Fruit fly (Drosophila melanogaster): ENCODE data around the gene Cht11.
A peak's percentile ranks its signal among the peaks of the same experiment; 100 is the strongest.

Cht11 gene

DNA sequence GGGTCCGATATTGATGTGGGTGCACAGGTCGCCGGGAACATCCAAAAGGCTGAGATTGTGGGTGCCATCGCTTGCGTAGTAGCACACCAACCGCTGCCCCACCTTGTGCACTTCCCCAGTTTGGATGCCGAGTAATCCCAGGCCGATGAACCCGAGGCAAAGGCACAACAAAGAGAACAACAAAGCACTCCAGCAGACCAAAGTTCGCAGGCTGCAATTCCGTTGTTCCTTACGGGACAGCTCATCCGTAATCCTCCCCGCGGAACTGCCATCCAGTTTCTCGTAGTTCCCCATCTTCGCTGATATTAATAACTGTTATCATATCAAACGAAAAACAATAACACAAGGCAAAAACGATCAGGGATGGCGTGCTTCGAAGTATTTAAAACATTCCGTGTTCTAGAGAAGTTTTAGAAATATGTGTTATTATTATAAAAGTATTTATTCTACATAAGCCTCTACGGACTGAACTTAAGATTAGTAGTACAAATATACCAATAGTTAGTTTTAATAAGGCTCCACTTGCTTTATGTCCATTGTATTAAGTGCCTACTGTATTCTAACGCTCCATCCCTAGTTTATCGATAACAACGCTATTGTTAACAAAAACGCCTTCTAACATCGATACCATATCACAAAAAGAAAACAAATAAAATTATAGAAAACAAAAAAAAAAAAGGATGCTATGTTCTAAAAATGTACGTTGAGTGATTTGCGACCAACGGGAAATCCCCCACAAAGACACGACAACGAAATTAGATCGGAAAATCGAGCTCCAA, at the start of gene Cht11, which contains the start of gene CG4558 (continued):
- TF ChIP-seq pan (optimal IDR thresholded peaks at IDR 0.05): no peak
- peak in 1 of 2 experiments; percentile 86 for TF ChIP-seq pan (GFP tag; optimal IDR thresholded peaks at IDR 0.05 in 1 of 2, IDR thresholded peaks at IDR 0.05 in 1 of 2)
- no peak for TF ChIP-seq z (GFP tag; IDR thresholded peaks at IDR 0.05)
- TF ChIP-seq CG7839 (tag; optimal IDR thresholded peaks at IDR 0.05): peak; percentile 87
- peak; percentile 77 for TF ChIP-seq CG3281 (GFP tag; optimal IDR thresholded peaks at IDR 0.05)
- peak; percentile 79 for TF ChIP-seq fd3F (GFP tag; optimal IDR thresholded peaks at IDR 0.05)
- no peak for TF ChIP-seq cad (GFP tag; optimal IDR thresholded peaks at IDR 0.05)
- peak; percentile 83 for TF ChIP-seq CG9817 (tag; optimal IDR thresholded peaks at IDR 0.05)
- peak; percentile 72 for TF ChIP-seq Gug (GFP tag; IDR thresholded peaks at IDR 0.05)
- TF ChIP-seq Six4 (GFP tag; optimal IDR thresholded peaks at IDR 0.05): peak; percentile 67
- peak; percentile 51; the same call in 1 of the 2 replicates for TF ChIP-seq gsb (GFP tag; IDR thresholded peaks at IDR 0.05)
- TF ChIP-seq Scr (GFP tag; IDR thresholded peaks at IDR 0.05; ENCODE audit: partially characterized antibody): peak; percentile 57
- TF ChIP-seq oc (tag; optimal IDR thresholded peaks at IDR 0.05): peak; percentile 57
- TF ChIP-seq MBD-R2 (GFP tag; IDR thresholded peaks at IDR 0.05): peak; percentile 89
- peak; percentile 79 for TF ChIP-seq stc (GFP tag; IDR thresholded peaks at IDR 0.05)
- TF ChIP-seq crc (GFP tag; optimal IDR thresholded peaks at IDR 0.05): peak; percentile 8
- TF ChIP-seq CG4854 (GFP tag; optimal IDR thresholded peaks at IDR 0.05): peak; percentile 62
- peak; percentile 70 for TF ChIP-seq BEAF-32 (GFP tag; optimal IDR thresholded peaks at IDR 0.05)
- peak; percentile 90 for TF ChIP-seq CG2120 (GFP tag; optimal IDR thresholded peaks at IDR 0.05)
- TF ChIP-seq CG2199 (GFP tag; IDR thresholded peaks at IDR 0.05): 0 out of 3 replicates have a peak, but pooled peaks have one; percentile 45
- TF ChIP-seq ci (GFP tag; IDR thresholded peaks at IDR 0.05): peak; percentile 83
- TF ChIP-seq CG10979 (tag; optimal IDR thresholded peaks at IDR 0.05): peak; percentile 77
- no peak for TF ChIP-seq yki (optimal IDR thresholded peaks at IDR 0.05)
- peak; percentile 64 for TF ChIP-seq CG15601 (tag; optimal IDR thresholded peaks at IDR 0.05)
- peak; percentile 87 for TF ChIP-seq CG2712 (tag; optimal IDR thresholded peaks at IDR 0.05)
- TF ChIP-seq CG3726 (GFP tag; IDR thresholded peaks at IDR 0.05): peak; percentile 61; the same call in 2 of the 3 replicates
- peak; percentile 69 for TF ChIP-seq CG13123 (GFP tag; optimal IDR thresholded peaks at IDR 0.05)
- TF ChIP-seq ftz-f1 (GFP tag; optimal IDR thresholded peaks at IDR 0.05): no peak
- peak; percentile 39 for TF ChIP-seq CG3065 (GFP tag; optimal IDR thresholded peaks at IDR 0.05)
- TF ChIP-seq CG12769 (tag; optimal IDR thresholded peaks at IDR 0.05): no peak
- peak; percentile 89 for TF ChIP-seq CG12391 (tag; optimal IDR thresholded peaks at IDR 0.05)
- TF ChIP-seq Gsc (GFP tag; IDR thresholded peaks at IDR 0.05): peak; percentile 14; the same call in 1 of the 2 replicates
- no peak for TF ChIP-seq prd (optimal IDR thresholded peaks at IDR 0.05)
- TF ChIP-seq prd (GFP tag; IDR thresholded peaks at IDR 0.05): peak; percentile 88
- TF ChIP-seq gem (tag; optimal IDR thresholded peaks at IDR 0.05): peak; percentile 92
- TF ChIP-seq gt (GFP tag; IDR thresholded peaks at IDR 0.05): peak; percentile 16; the same call in 1 of the 2 replicates
- TF ChIP-seq repo (GFP tag; optimal IDR thresholded peaks at IDR 0.05): peak; percentile 48
- TF ChIP-seq CG2129 (GFP tag; IDR thresholded peaks at IDR 0.05; ENCODE audit: partially characterized antibody): no peak
- TF ChIP-seq CG2202 (tag; optimal IDR thresholded peaks at IDR 0.05): peak; percentile 53
- peak; percentile 64 for TF ChIP-seq E2f2 (GFP tag; IDR thresholded peaks at IDR 0.05)
- TF ChIP-seq Rx (GFP tag; IDR thresholded peaks at IDR 0.05): peak; percentile 66
- peak; percentile 67; the same call in 1 of the 2 replicates for TF ChIP-seq ttk (GFP tag; IDR thresholded peaks at IDR 0.05)
- peak; percentile 91 for TF ChIP-seq CG8924 (tag; optimal IDR thresholded peaks at IDR 0.05)
- TF ChIP-seq HLH4C (GFP tag; IDR thresholded peaks at IDR 0.05; ENCODE audit: partially characterized antibody): peak; percentile 69
- TF ChIP-seq hbn (GFP tag; IDR thresholded peaks at IDR 0.05; ENCODE audit: partially characterized antibody): no peak; the same call in none of the 2 replicates
- peak; percentile 78 for TF ChIP-seq ken (GFP tag; IDR thresholded peaks at IDR 0.05)
- peak; percentile 36 for TF ChIP-seq wek (GFP tag; optimal IDR thresholded peaks at IDR 0.05)
- no peak for TF ChIP-seq Trl (optimal IDR thresholded peaks at IDR 0.05)
- peak; percentile 64 for TF ChIP-seq Trl (GFP tag; optimal IDR thresholded peaks at IDR 0.05)
- peak; percentile 10 for TF ChIP-seq run (tag; optimal IDR thresholded peaks at IDR 0.05)
